Worm (Caenorhabditis elegans): ENCODE results near the gene srj-13.
A peak's percentile ranks its signal among the peaks of the same experiment; 100 is the strongest.

srj-13 gene

ce11 chrV:7434805-7435363, 32.4 kb downstream of the srj-13 start:
- TF ChIP-seq vab-7 (GFP tag; IDR thresholded peaks at IDR 0.05) = no peak
- TF ChIP-seq mxl-2 (GFP tag; conservative IDR thresholded peaks at IDR 0.05) = peak; percentile 39; the same call in 1 of the 2 replicates
- no peak for TF ChIP-seq ces-1 (GFP tag; optimal IDR thresholded peaks at IDR 0.05)
- TF ChIP-seq ceh-82 (tag; optimal IDR thresholded peaks at IDR 0.05) = no peak
- peak; percentile 24 for TF ChIP-seq dpl-1 (GFP tag; optimal IDR thresholded peaks at IDR 0.05)
- no peak for TF ChIP-seq attf-4 (tag; optimal IDR thresholded peaks at IDR 0.05)
- no peak for TF ChIP-seq lin-38 (GFP tag; IDR thresholded peaks at IDR 0.05)
- TF ChIP-seq nhr-10 (tag; optimal IDR thresholded peaks at IDR 0.05) = no peak
- no peak for TF ChIP-seq ceh-44 (GFP tag; IDR thresholded peaks at IDR 0.05)
- TF ChIP-seq F10B5.3 (tag; optimal IDR thresholded peaks at IDR 0.05) = no peak
- TF ChIP-seq lsy-2 (tag; optimal IDR thresholded peaks at IDR 0.05) = peak in 1 of 2 experiments; percentile 68
- TF ChIP-seq ZK337.2 (GFP tag; IDR thresholded peaks at IDR 0.05) = no peak
- no peak for TF ChIP-seq saeg-2 (GFP tag; IDR thresholded peaks at IDR 0.05)
- TF ChIP-seq lin-13 (GFP tag; optimal IDR thresholded peaks at IDR 0.05) = no peak
- TF ChIP-seq zfp-3 (GFP tag; conservative IDR thresholded peaks at IDR 0.05) = 0 out of 2 replicates have a peak, but pooled peaks have one; percentile 28
- no peak for TF ChIP-seq lim-7 (GFP tag; IDR thresholded peaks at IDR 0.05)
- TF ChIP-seq dve-1 (tag; optimal IDR thresholded peaks at IDR 0.05; ENCODE audit: insufficient read depth) = peak; percentile 64
- TF ChIP-seq dmd-8 (GFP tag; IDR thresholded peaks at IDR 0.05) = no peak
- no peak for TF ChIP-seq F26F4.8 (GFP tag; conservative IDR thresholded peaks at IDR 0.05)
- TF ChIP-seq ceh-62 (tag; optimal IDR thresholded peaks at IDR 0.05) = no peak
- TF ChIP-seq php-3 (GFP tag; IDR thresholded peaks at IDR 0.05) = no peak
- TF ChIP-seq mxl-3 (GFP tag; optimal IDR thresholded peaks at IDR 0.05) = peak; percentile 63
- no peak for TF ChIP-seq mdt-29 (GFP tag; IDR thresholded peaks at IDR 0.05)
- no peak for TF ChIP-seq lin-39 (tag; optimal IDR thresholded peaks at IDR 0.05)
- peak; percentile 87 for TF ChIP-seq hlh-30 (tag; optimal IDR thresholded peaks at IDR 0.05; ENCODE audit: insufficient read depth)
- peak in 1 of 2 experiments; percentile 78 for TF ChIP-seq unc-62 (GFP tag; optimal IDR thresholded peaks at IDR 0.05 in 1 of 2)
- TF ChIP-seq unc-62 (tag; optimal IDR thresholded peaks at IDR 0.05) = no peak
- TF ChIP-seq skn-1 (tag; optimal IDR thresholded peaks at IDR 0.05) = no peak
- TF ChIP-seq T20F7.1 (GFP tag; optimal IDR thresholded peaks at IDR 0.05) = no peak
- no peak for TF ChIP-seq aha-1 (tag)
- no peak for TF ChIP-seq nhr-41 (GFP tag; IDR thresholded peaks at IDR 0.05)
- TF ChIP-seq hmg-1.1 (GFP tag; IDR thresholded peaks at IDR 0.05) = no peak; the same call in 1 of the 2 replicates
- no peak for TF ChIP-seq Y75B8A.6 (GFP tag; IDR thresholded peaks at IDR 0.05)
- TF ChIP-seq jun-1 (tag; optimal IDR thresholded peaks at IDR 0.05) = no peak
- TF ChIP-seq ctbp-1 (GFP tag; IDR thresholded peaks at IDR 0.05) = no peak
- TF ChIP-seq nhr-48 (tag; optimal IDR thresholded peaks at IDR 0.05) = peak; percentile 56
- TF ChIP-seq unc-130 (GFP tag; optimal IDR thresholded peaks at IDR 0.05) = no peak
- no peak for TF ChIP-seq zip-11 (GFP tag; IDR thresholded peaks at IDR 0.05)
- TF ChIP-seq snpc-4 (tag; optimal IDR thresholded peaks at IDR 0.05) = no peak
- no peak for TF ChIP-seq Y48G9A.11 (GFP tag; IDR thresholded peaks at IDR 0.05)
- no peak for TF ChIP-seq Y105C5A.15 (GFP tag; IDR thresholded peaks at IDR 0.05)
- peak; percentile 79 for TF ChIP-seq hlh-11 (tag; optimal IDR thresholded peaks at IDR 0.05)
- no peak for TF ChIP-seq lir-3 (tag; optimal IDR thresholded peaks at IDR 0.05)
- TF ChIP-seq egl-43 (GFP tag; IDR thresholded peaks at IDR 0.05) = no peak
- no peak for TF ChIP-seq F49E8.2 (tag; optimal IDR thresholded peaks at IDR 0.05; ENCODE audit: borderline replicate concordance)
- no peak for TF ChIP-seq ztf-7 (tag; optimal IDR thresholded peaks at IDR 0.05)
- no peak for TF ChIP-seq madf-9 (GFP tag; conservative IDR thresholded peaks at IDR 0.05)
- TF ChIP-seq nhr-6 (tag; optimal IDR thresholded peaks at IDR 0.05) = peak; percentile 28
- peak; percentile 35 for TF ChIP-seq mep-1 (tag; optimal IDR thresholded peaks at IDR 0.05)
- TF ChIP-seq lin-15B (tag; optimal IDR thresholded peaks at IDR 0.05) = no peak
- TF ChIP-seq ZK546.5 (tag; optimal IDR thresholded peaks at IDR 0.05) = no peak
- no peak for TF ChIP-seq nhr-102 (tag; optimal IDR thresholded peaks at IDR 0.05)

All from whole organism, L4 larva.